Comparison of ENCODE assay signal across 1 fruit fly cellular context in the genomic region with DNA sequence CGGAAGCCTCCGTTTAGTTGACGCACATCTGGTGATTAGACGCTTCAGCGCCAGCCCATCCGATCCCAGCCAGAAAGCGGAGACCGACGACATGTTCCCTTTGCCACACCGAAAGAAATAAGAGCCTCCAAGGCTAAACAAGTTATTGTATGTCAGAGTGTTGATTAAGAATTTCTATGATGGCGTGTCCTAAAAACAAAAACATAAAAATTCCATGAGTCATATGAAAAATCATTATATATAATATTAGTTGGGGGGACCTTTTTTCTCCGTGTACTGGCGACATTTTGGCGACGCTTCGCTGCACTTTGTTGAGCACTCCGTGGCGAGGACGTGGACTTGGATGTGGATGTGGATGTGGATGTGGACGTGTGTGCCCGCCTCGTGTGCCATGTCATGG.
A peak's percentile ranks its signal among the peaks of the same experiment; 100 is the strongest.
TF ChIP-seq lines count a peak whose summit lies in the region.

No protein-coding gene starts in this region.

TF ChIP-seq in whole organism, embryonic, 481 proteins besides CTCF, POLR2A, EP300 and RAD21 (continued from another document and continues in another):
- TF ChIP-seq Antp (GFP tag; optimal IDR thresholded peaks at IDR 0.05; lab: Kevin White, UChicago) (no peak), NC2β (GFP tag; optimal IDR thresholded peaks at IDR 0.05; lab: Kevin White, UChicago) (no peak), MESR4 (GFP tag; optimal IDR thresholded peaks at IDR 0.05; lab: Kevin White, UChicago) (no peak), jigr1 (GFP tag; IDR thresholded peaks at IDR 0.05; lab: Robert Waterston, UW) (no peak), H2.0 (GFP tag; IDR thresholded peaks at IDR 0.05; lab: Robert Waterston, UW) (no peak; the same call in 1 of the 2 replicates), CG15269 (tag; optimal IDR thresholded peaks at IDR 0.05; lab: Kevin White, UChicago) (no peak), Nf-YB (GFP tag; optimal IDR thresholded peaks at IDR 0.05; lab: Kevin White, UChicago) (no peak), Ets97D (GFP tag; optimal IDR thresholded peaks at IDR 0.05; lab: Kevin White, UChicago) (no peak), Hand (GFP tag; optimal IDR thresholded peaks at IDR 0.05; lab: Kevin White, UChicago) (no peak), MTF-1 (GFP tag; optimal IDR thresholded peaks at IDR 0.05; lab: Kevin White, UChicago; ENCODE audit: borderline replicate concordance) (no peak), Fer2 (tag; optimal IDR thresholded peaks at IDR 0.05; lab: Kevin White, UChicago) (no peak), CG34224 (GFP tag; IDR thresholded peaks at IDR 0.05; lab: Robert Waterston, UW; ENCODE audit: partially characterized antibody) (no peak), CG43689 (GFP tag; IDR thresholded peaks at IDR 0.05; lab: Robert Waterston, UW) (no peak), jing (GFP tag; optimal IDR thresholded peaks at IDR 0.05; lab: Kevin White, UChicago) (no peak), Hr51 (GFP tag; optimal IDR thresholded peaks at IDR 0.05; lab: Kevin White, UChicago) (no peak), fd102C (GFP tag; optimal IDR thresholded peaks at IDR 0.05; lab: Kevin White, UChicago) (no peak), Fer3 (tag; optimal IDR thresholded peaks at IDR 0.05; lab: Kevin White, UChicago) (peak; percentile 7), Dbx (GFP tag; IDR thresholded peaks at IDR 0.05; lab: Robert Waterston, UW) (no peak), CG7271 (tag; optimal IDR thresholded peaks at IDR 0.05; lab: Kevin White, UChicago) (no peak), CG9727 (GFP tag; optimal IDR thresholded peaks at IDR 0.05; lab: Kevin White, UChicago) (peak; percentile 35), Dip2 (GFP tag; IDR thresholded peaks at IDR 0.05; lab: Robert Waterston, UW) (no peak), CG9797 (GFP tag; optimal IDR thresholded peaks at IDR 0.05; lab: Kevin White, UChicago) (no peak), CG6854 (GFP tag; optimal IDR thresholded peaks at IDR 0.05; lab: Kevin White, UChicago) (no peak), stwl (tag; optimal IDR thresholded peaks at IDR 0.05; lab: Kevin White, UChicago) (no peak), D19B (GFP tag; optimal IDR thresholded peaks at IDR 0.05; lab: Kevin White, UChicago) (no peak), sna (GFP tag; IDR thresholded peaks at IDR 0.05; lab: Robert Waterston, UW; ENCODE audit: partially characterized antibody) (no peak), CG10366 (GFP tag; IDR thresholded peaks at IDR 0.05; lab: Robert Waterston, UW) (peak; percentile 14; the same call in 1 of the 2 replicates), tx (GFP tag; optimal IDR thresholded peaks at IDR 0.05; lab: Kevin White, UChicago) (no peak), Ada2b (GFP tag; IDR thresholded peaks at IDR 0.05; lab: Robert Waterston, UW) (0 out of 2 replicates have a peak, but pooled peaks have one; percentile 9), H15 (GFP tag; IDR thresholded peaks at IDR 0.05; lab: Robert Waterston, UW) (0 out of 3 replicates have a peak, but pooled peaks have one; percentile 42), Myb (GFP tag; optimal IDR thresholded peaks at IDR 0.05; lab: Kevin White, UChicago) (no peak), HHEX (GFP tag; optimal IDR thresholded peaks at IDR 0.05; lab: Kevin White, UChicago) (no peak), Aef1 (GFP tag; IDR thresholded peaks at IDR 0.05; lab: Robert Waterston, UW) (0 out of 3 replicates have a peak, but pooled peaks have one; percentile 16), kah (GFP tag; optimal IDR thresholded peaks at IDR 0.05; lab: Kevin White, UChicago) (no peak), CG8765 (GFP tag; IDR thresholded peaks at IDR 0.05; lab: Robert Waterston, UW) (no peak), CG6254 (GFP tag; optimal IDR thresholded peaks at IDR 0.05; lab: Kevin White, UChicago) (no peak), trem (tag; optimal IDR thresholded peaks at IDR 0.05; lab: Kevin White, UChicago) (no peak), Lpt (GFP tag; optimal IDR thresholded peaks at IDR 0.05; lab: Kevin White, UChicago) (no peak), CG9437 (GFP tag; optimal IDR thresholded peaks at IDR 0.05; lab: Kevin White, UChicago) (no peak), CG18262 (tag; optimal IDR thresholded peaks at IDR 0.05; lab: Kevin White, UChicago) (peak; percentile 42), Gsc (GFP tag; IDR thresholded peaks at IDR 0.05; lab: Robert Waterston, UW) (no peak), tap (tag; optimal IDR thresholded peaks at IDR 0.05; lab: Kevin White, UChicago) (no peak), NC2α (GFP tag; optimal IDR thresholded peaks at IDR 0.05; lab: Kevin White, UChicago) (no peak), al (GFP tag; IDR thresholded peaks at IDR 0.05; lab: Robert Waterston, UW) (no peak), Lhr (GFP tag; optimal IDR thresholded peaks at IDR 0.05; lab: Kevin White, UChicago) (no peak), ham (GFP tag; IDR thresholded peaks at IDR 0.05; lab: Robert Waterston, UW) (no peak), Mad (GFP tag; optimal IDR thresholded peaks at IDR 0.05; lab: Kevin White, UChicago) (no peak), Xrp1 (GFP tag; IDR thresholded peaks at IDR 0.05; lab: Robert Waterston, UW) (peak; percentile 58; the same call in 1 of the 2 replicates), corto (GFP tag; optimal IDR thresholded peaks at IDR 0.05; lab: Kevin White, UChicago) (no peak), wek (GFP tag; optimal IDR thresholded peaks at IDR 0.05; lab: Kevin White, UChicago) (no peak), CG1233 (GFP tag; optimal IDR thresholded peaks at IDR 0.05; lab: Kevin White, UChicago) (no peak), CG11696 (GFP tag; IDR thresholded peaks at IDR 0.05; lab: Robert Waterston, UW) (no peak), GATAe (GFP tag; conservative IDR thresholded peaks at IDR 0.05; lab: Robert Waterston, UW) (no peak), slp2 (GFP tag; optimal IDR thresholded peaks at IDR 0.05; lab: Kevin White, UChicago) (no peak), Stat92E (GFP tag; optimal IDR thresholded peaks at IDR 0.05; lab: Kevin White, UChicago) (no peak), CG1603 (tag; optimal IDR thresholded peaks at IDR 0.05; lab: Kevin White, UChicago) (no peak), peb (GFP tag; IDR thresholded peaks at IDR 0.05; lab: Robert Waterston, UW) (no peak), luna (GFP tag; optimal IDR thresholded peaks at IDR 0.05; lab: Kevin White, UChicago) (no peak), CG17328 (GFP tag; IDR thresholded peaks at IDR 0.05; lab: Robert Waterston, UW) (peak; percentile 45; the same call in 1 of the 2 replicates), klu (GFP tag; IDR thresholded peaks at IDR 0.05; lab: Robert Waterston, UW) (no peak), CG42726 (GFP tag; IDR thresholded peaks at IDR 0.05; lab: Robert Waterston, UW; ENCODE audit: partially characterized antibody) (no peak), crol (GFP tag; IDR thresholded peaks at IDR 0.05; lab: Robert Waterston, UW) (no peak), CG3281 (GFP tag; optimal IDR thresholded peaks at IDR 0.05; lab: Kevin White, UChicago) (no peak), dimm (GFP tag; IDR thresholded peaks at IDR 0.05; lab: Robert Waterston, UW) (no peak), CG17912 (GFP tag; optimal IDR thresholded peaks at IDR 0.05; lab: Kevin White, UChicago) (no peak), E2f1 (GFP tag; IDR thresholded peaks at IDR 0.05; lab: Robert Waterston, UW) (no peak), usp (GFP tag; optimal IDR thresholded peaks at IDR 0.05; lab: Kevin White, UChicago) (no peak), btn (GFP tag; optimal IDR thresholded peaks at IDR 0.05; lab: Kevin White, UChicago) (no peak), lab (GFP tag; optimal IDR thresholded peaks at IDR 0.05; lab: Kevin White, UChicago) (no peak), Xbp1 (GFP tag; optimal IDR thresholded peaks at IDR 0.05; lab: Kevin White, UChicago) (peak; percentile 42), CG31388 (GFP tag; optimal IDR thresholded peaks at IDR 0.05; lab: Kevin White, UChicago) (no peak), CG17361 (GFP tag; IDR thresholded peaks at IDR 0.05; lab: Robert Waterston, UW) (0 out of 3 replicates have a peak, but pooled peaks have one; percentile 36), gsb (GFP tag; IDR thresholded peaks at IDR 0.05; lab: Robert Waterston, UW) (no peak), Bgb (GFP tag; IDR thresholded peaks at IDR 0.05; lab: Robert Waterston, UW; ENCODE audit: partially characterized antibody) (no peak), Hr39 (optimal IDR thresholded peaks at IDR 0.05; lab: Kevin White, UChicago) (no peak), CG14965 (GFP tag; optimal IDR thresholded peaks at IDR 0.05; lab: Kevin White, UChicago; ENCODE audit: borderline replicate concordance) (no peak), ERR (GFP tag; optimal IDR thresholded peaks at IDR 0.05; lab: Kevin White, UChicago) (no peak), Drgx (GFP tag; IDR thresholded peaks at IDR 0.05; lab: Robert Waterston, UW) (peak; percentile 76), HLH3B (GFP tag; IDR thresholded peaks at IDR 0.05; lab: Robert Waterston, UW) (peak; percentile 50), Sin3A (optimal IDR thresholded peaks at IDR 0.05; lab: Kevin White, UChicago) (no peak), tna (GFP tag; IDR thresholded peaks at IDR 0.05; lab: Robert Waterston, UW; ENCODE audit: partially characterized antibody) (no peak), jumu (GFP tag; optimal IDR thresholded peaks at IDR 0.05; lab: Kevin White, UChicago) (no peak), B-H1 (GFP tag; IDR thresholded peaks at IDR 0.05; lab: Robert Waterston, UW) (no peak), toy (GFP tag; IDR thresholded peaks at IDR 0.05; lab: Robert Waterston, UW) (no peak), maf-S (GFP tag; optimal IDR thresholded peaks at IDR 0.05; lab: Kevin White, UChicago) (no peak), so (GFP tag; IDR thresholded peaks at IDR 0.05; lab: Robert Waterston, UW) (no peak), Hr3 (GFP tag; optimal IDR thresholded peaks at IDR 0.05; lab: Kevin White, UChicago) (peak; percentile 12), Trl (optimal IDR thresholded peaks at IDR 0.05; lab: Kevin White, UChicago) (no peak), Trl (GFP tag; optimal IDR thresholded peaks at IDR 0.05; lab: Kevin White, UChicago) (no peak), CG7839 (tag; optimal IDR thresholded peaks at IDR 0.05; lab: Kevin White, UChicago) (no peak), disco-r (GFP tag; optimal IDR thresholded peaks at IDR 0.05; lab: Kevin White, UChicago) (no peak), pros (GFP tag; optimal IDR thresholded peaks at IDR 0.05; lab: Kevin White, UChicago) (no peak), zfh2 (GFP tag; optimal IDR thresholded peaks at IDR 0.05; lab: Kevin White, UChicago) (no peak), CG14667 (GFP tag; IDR thresholded peaks at IDR 0.05; lab: Robert Waterston, UW) (no peak), grn (GFP tag; optimal IDR thresholded peaks at IDR 0.05; lab: Kevin White, UChicago) (no peak), slou (GFP tag; optimal IDR thresholded peaks at IDR 0.05; lab: Kevin White, UChicago) (no peak), CG12659 (GFP tag; optimal IDR thresholded peaks at IDR 0.05; lab: Kevin White, UChicago) (no peak), Elba2 (GFP tag; optimal IDR thresholded peaks at IDR 0.05; lab: Kevin White, UChicago) (no peak), NfI (GFP tag; optimal IDR thresholded peaks at IDR 0.05; lab: Kevin White, UChicago) (no peak), ewg (GFP tag; optimal IDR thresholded peaks at IDR 0.05; lab: Kevin White, UChicago) (no peak), CG2678 (tag; optimal IDR thresholded peaks at IDR 0.05; lab: Kevin White, UChicago) (no peak), Dfd (GFP tag; optimal IDR thresholded peaks at IDR 0.05; lab: Kevin White, UChicago) (no peak), CG18476 (GFP tag; optimal IDR thresholded peaks at IDR 0.05; lab: Kevin White, UChicago) (no peak), NFAT (GFP tag; IDR thresholded peaks at IDR 0.05; lab: Robert Waterston, UW) (no peak), CG11456 (GFP tag; IDR thresholded peaks at IDR 0.05; lab: Robert Waterston, UW) (no peak), gce (GFP tag; IDR thresholded peaks at IDR 0.05; lab: Robert Waterston, UW) (0 out of 3 replicates have a peak, but pooled peaks have one; percentile 29), CG11504 (tag; optimal IDR thresholded peaks at IDR 0.05; lab: Kevin White, UChicago) (no peak), ap (GFP tag; IDR thresholded peaks at IDR 0.05; lab: Robert Waterston, UW) (0 out of 2 replicates have a peak, but pooled peaks have one; percentile 33), Vsx1 (GFP tag; optimal IDR thresholded peaks at IDR 0.05; lab: Kevin White, UChicago) (no peak), lov (optimal IDR thresholded peaks at IDR 0.05; lab: Kevin White, UChicago) (no peak), lov (GFP tag; IDR thresholded peaks at IDR 0.05; lab: Robert Waterston, UW) (no peak), CG9932 (GFP tag; IDR thresholded peaks at IDR 0.05; lab: Robert Waterston, UW) (no peak), CG10431 (GFP tag; optimal IDR thresholded peaks at IDR 0.05; lab: Kevin White, UChicago) (no peak), CG16779 (GFP tag; IDR thresholded peaks at IDR 0.05; lab: Robert Waterston, UW) (no peak), nmo (GFP tag; optimal IDR thresholded peaks at IDR 0.05; lab: Kevin White, UChicago) (peak; percentile 33), CG33213 (GFP tag; optimal IDR thresholded peaks at IDR 0.05; lab: Kevin White, UChicago) (no peak), nau (GFP tag; optimal IDR thresholded peaks at IDR 0.05; lab: Kevin White, UChicago) (no peak), BtbVII (GFP tag; optimal IDR thresholded peaks at IDR 0.05; lab: Kevin White, UChicago) (no peak), dmrt99B (tag; optimal IDR thresholded peaks at IDR 0.05; lab: Kevin White, UChicago) (no peak), CG3065 (GFP tag; optimal IDR thresholded peaks at IDR 0.05; lab: Kevin White, UChicago) (no peak), CG17612 (GFP tag; IDR thresholded peaks at IDR 0.05; lab: Robert Waterston, UW) (no peak), Sry-β (GFP tag; optimal IDR thresholded peaks at IDR 0.05; lab: Kevin White, UChicago) (no peak), knrl (GFP tag; IDR thresholded peaks at IDR 0.05; lab: Robert Waterston, UW; ENCODE audit: partially characterized antibody) (no peak), az2 (GFP tag; optimal IDR thresholded peaks at IDR 0.05; lab: Kevin White, UChicago) (peak; percentile 13), Oli (tag; optimal IDR thresholded peaks at IDR 0.05; lab: Kevin White, UChicago) (peak; percentile 43), CG34376 (GFP tag; optimal IDR thresholded peaks at IDR 0.05; lab: Kevin White, UChicago) (no peak), pnt (GFP tag; optimal IDR thresholded peaks at IDR 0.05; lab: Kevin White, UChicago) (no peak), trh (GFP tag; optimal IDR thresholded peaks at IDR 0.05; lab: Kevin White, UChicago) (no peak), Hsf (GFP tag; optimal IDR thresholded peaks at IDR 0.05; lab: Kevin White, UChicago) (no peak), CG10543 (GFP tag; optimal IDR thresholded peaks at IDR 0.05; lab: Kevin White, UChicago) (no peak), Chrac-16 (GFP tag; optimal IDR thresholded peaks at IDR 0.05; lab: Kevin White, UChicago) (no peak), CG4820 (GFP tag; optimal IDR thresholded peaks at IDR 0.05; lab: Kevin White, UChicago) (peak; percentile 4)
